Worm (Caenorhabditis elegans) whole organism, midembryonic: ENCODE measurements around the gene jip-1.

Experiments
- T22C8.4 ChIP-seq: fragments of 200-800 bp; sonication (Bioruptor generic); IDR thresholded peaks from 2 replicates; pipeline ENCODE4 v1.3.6; 2022; ENCODE audit warnings: missing genetic modification characterization, missing compliant biosample characterization
- cog-1 ChIP-seq: sonication (generic microtip); optimal IDR thresholded peaks from 2 replicates; lab custom pipeline; 2016; ENCODE audit warnings: missing genetic modification characterization, missing compliant biosample characterization
- flt-1 ChIP-seq: fragments of 200-800 bp; sonication (Bioruptor generic); IDR thresholded peaks from 2 replicates; pipeline ENCODE4 v1.3.6; 2022; ENCODE audit warnings: missing genetic modification characterization, missing compliant biosample characterization

DNA sequence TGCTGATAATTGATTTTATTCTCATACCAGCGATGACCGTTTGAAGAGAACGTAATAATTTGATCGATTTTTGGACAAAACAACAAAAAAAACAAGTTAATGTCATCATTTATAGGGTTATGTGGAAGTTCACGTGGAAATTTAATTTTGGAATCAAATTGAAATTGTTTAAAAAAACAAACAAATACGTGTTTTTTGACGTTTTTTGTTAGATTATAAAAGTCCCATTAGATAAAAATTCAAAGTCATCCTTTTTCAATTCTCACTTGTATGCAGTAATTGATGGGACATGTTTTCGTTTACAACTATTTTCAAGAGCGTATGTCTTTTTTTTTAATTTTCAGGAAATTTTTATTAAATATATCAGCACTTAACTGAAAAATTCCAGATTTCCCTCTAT, 41.3 kb upstream of the jip-1 start, which contains the start of the genes Y57G7A.6 and Y57G7A.3:
- TF ChIP-seq flt-1 (no peak), T22C8.4 (no peak), cog-1 (tag; lab: Kevin White, UChicago) (no peak)
